Worm (Caenorhabditis elegans): ENCODE data around the gene B0554.1.
A peak's percentile ranks its signal among the peaks of the same experiment; 100 is the strongest.

The B0554.1 gene

DNA sequence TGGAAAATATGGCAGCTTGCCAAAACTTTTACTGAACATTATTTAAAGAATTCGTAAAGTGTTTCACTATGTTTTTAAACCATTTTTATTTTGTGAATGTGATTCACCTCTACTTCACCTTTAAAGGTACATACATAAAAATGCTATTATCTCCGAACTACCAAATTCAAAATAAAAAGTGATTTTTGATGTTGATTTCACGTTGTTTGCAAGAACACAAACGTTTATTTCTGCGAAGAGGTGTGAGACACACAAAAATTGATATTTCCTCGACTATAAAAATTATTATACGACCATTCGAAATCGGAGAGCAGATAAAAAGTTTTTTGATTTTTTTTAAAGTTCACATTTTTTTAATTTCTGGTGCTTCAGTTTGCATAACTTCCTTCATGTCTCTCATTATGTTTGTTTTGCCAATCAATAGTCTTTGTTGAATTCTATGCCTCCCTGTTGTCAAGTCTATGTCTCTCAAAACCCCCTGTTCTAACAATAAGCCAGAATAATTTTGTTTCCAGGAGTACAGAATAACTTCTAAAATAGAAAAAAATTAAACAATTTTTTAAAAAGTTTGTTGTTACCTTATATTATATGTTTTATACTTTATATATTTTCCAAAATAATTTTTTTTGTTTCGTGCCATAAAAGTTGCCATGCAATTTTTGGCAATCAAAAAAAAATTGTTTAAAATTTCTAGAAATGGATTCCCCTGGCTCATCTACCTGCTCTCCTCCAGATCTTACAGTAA lies 12.7 kb downstream of the B0554.1 start, which contains the start of gene nhr-123:
nhr-123 (plus strand) TSS at position 695 of the 745 bp plus-strand sequence.
- no peak for TF ChIP-seq ceh-8 (GFP tag; optimal IDR thresholded peaks at IDR 0.05)
- no peak for TF ChIP-seq efl-1 (optimal IDR thresholded peaks at IDR 0.05)
- TF ChIP-seq efl-1 (GFP tag; optimal IDR thresholded peaks at IDR 0.05 in 1 of 2) = peak in 1 of 2 experiments; percentile 90

- TF ChIP-seq jun-1 (tag; optimal IDR thresholded peaks at IDR 0.05) (no peak), snpc-4 (tag; optimal IDR thresholded peaks at IDR 0.05) (no peak), skn-1 (tag; optimal IDR thresholded peaks at IDR 0.05) (no peak), ceh-63 (GFP tag; optimal IDR thresholded peaks at IDR 0.05) (no peak), unc-86 (tag; optimal IDR thresholded peaks at IDR 0.05) (no peak)
These were observed 15.4 kb downstream of the B0554.1 start, which contains the start of gene nhr-98 for ce11 chrV:453569-453968. TSS of gene nhr-98 (plus strand) at chrV:453869.

ce11 chrV:457839-458238 lies 19.6 kb downstream of the B0554.1 start:
- TF ChIP-seq zag-1 (tag; optimal IDR thresholded peaks at IDR 0.05) = no peak
- no peak for TF ChIP-seq dsc-1 (tag; optimal IDR thresholded peaks at IDR 0.05)
- no peak for TF ChIP-seq ceh-8 (GFP tag; optimal IDR thresholded peaks at IDR 0.05)
- TF ChIP-seq xbp-1 (tag; optimal IDR thresholded peaks at IDR 0.05) = no peak
- no peak for TF ChIP-seq Y116A8C.19 (tag; optimal IDR thresholded peaks at IDR 0.05; ENCODE audit: borderline replicate concordance)
- no peak for TF ChIP-seq grh-1 (GFP tag; IDR thresholded peaks at IDR 0.05)
- no peak for TF ChIP-seq ceh-63 (GFP tag; optimal IDR thresholded peaks at IDR 0.05)
- TF ChIP-seq fkh-4 (tag; optimal IDR thresholded peaks at IDR 0.05; ENCODE audit: borderline replicate concordance) = no peak
- TF ChIP-seq snpc-4 (tag; optimal IDR thresholded peaks at IDR 0.05) = no peak
- TF ChIP-seq F16B12.6 (tag; optimal IDR thresholded peaks at IDR 0.05) = no peak

- TF ChIP-seq vab-15 (tag; optimal IDR thresholded peaks at IDR 0.05) (no peak), nhr-20 (tag; optimal IDR thresholded peaks at IDR 0.05) (peak; percentile 48), lin-35 (GFP tag; optimal IDR thresholded peaks at IDR 0.05) (peak in 1 of 2 experiments; percentile 39), unc-130 (tag; optimal IDR thresholded peaks at IDR 0.05) (no peak), ceh-88 (GFP tag; IDR thresholded peaks at IDR 0.05) (no peak), elt-2 (tag; optimal IDR thresholded peaks at IDR 0.05) (peak; percentile 83), nhr-71 (tag; optimal IDR thresholded peaks at IDR 0.05) (peak; percentile 43), nhr-90 (tag; optimal IDR thresholded peaks at IDR 0.05; ENCODE audit: poor library complexity) (peak; percentile 4), sox-4 (tag; optimal IDR thresholded peaks at IDR 0.05) (no peak)
These were observed 21.3 kb downstream of the B0554.1 start, which contains the start of gene nhr-203 for ce11 chrV:459464-459863. TSS of gene nhr-203 (plus strand) at chrV:459795.

DNA sequence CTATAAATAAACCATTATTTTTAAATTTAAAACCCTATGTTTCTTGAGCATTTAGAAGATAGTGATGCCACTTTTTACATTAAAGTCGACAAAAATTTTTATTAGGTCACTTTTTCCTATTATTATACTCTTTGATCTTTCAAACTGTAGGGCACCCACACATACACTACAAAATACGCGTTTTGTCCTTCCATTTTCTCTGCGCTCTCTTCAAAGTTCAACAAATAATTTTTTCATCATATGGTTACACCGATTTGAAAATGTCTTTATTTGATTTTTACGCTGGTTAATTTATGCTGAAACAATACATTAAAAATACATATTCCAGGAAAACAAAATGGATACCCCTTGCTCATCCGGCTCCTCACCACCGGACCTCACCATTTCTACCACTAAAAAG lies 24.1 kb downstream of the B0554.1 start, which contains the start of gene nhr-202:
nhr-202 (plus strand) TSS at position 326 of the 400 bp plus-strand sequence.
- TF ChIP-seq lsy-2 (tag; optimal IDR thresholded peaks at IDR 0.05) = peak in 1 of 2 experiments; percentile 5
- TF ChIP-seq unc-62 (GFP tag; optimal IDR thresholded peaks at IDR 0.05) = no peak
- peak; percentile 29 for TF ChIP-seq snu-23 (GFP tag; optimal IDR thresholded peaks at IDR 0.05)
- TF ChIP-seq mep-1 (tag; optimal IDR thresholded peaks at IDR 0.05) = peak; percentile 25
- no peak for TF ChIP-seq ceh-63 (GFP tag; optimal IDR thresholded peaks at IDR 0.05)
- TF ChIP-seq nhr-237 (tag; optimal IDR thresholded peaks at IDR 0.05) = no peak
- TF ChIP-seq C04F5.9 (tag; optimal IDR thresholded peaks at IDR 0.05) = no peak
- peak; percentile 24 for TF ChIP-seq elt-2 (tag; optimal IDR thresholded peaks at IDR 0.05)
- no peak for TF ChIP-seq ets-5 (GFP tag; IDR thresholded peaks at IDR 0.05)
- peak in 1 of 2 experiments; percentile 11 for TF ChIP-seq lin-35 (GFP tag; optimal IDR thresholded peaks at IDR 0.05)
- TF ChIP-seq efl-3 (GFP tag; optimal IDR thresholded peaks at IDR 0.05) = no peak
- no peak for TF ChIP-seq jun-1 (tag; optimal IDR thresholded peaks at IDR 0.05)
- TF ChIP-seq mab-9 (GFP tag; IDR thresholded peaks at IDR 0.05) = no peak
- no peak for TF ChIP-seq sox-4 (tag; optimal IDR thresholded peaks at IDR 0.05)
- no peak for TF ChIP-seq nhr-47 (tag; optimal IDR thresholded peaks at IDR 0.05)
- no peak for TF ChIP-seq efl-1 (optimal IDR thresholded peaks at IDR 0.05)
- TF ChIP-seq efl-1 (GFP tag; optimal IDR thresholded peaks at IDR 0.05 in 1 of 2) = peak in 1 of 2 experiments; percentile 8
- TF ChIP-seq egl-27 (tag; optimal IDR thresholded peaks at IDR 0.05) = no peak
- peak; percentile 70 for TF ChIP-seq nhr-85 (tag)
- TF ChIP-seq zip-4 (GFP tag; optimal IDR thresholded peaks at IDR 0.05) = no peak
- no peak for TF ChIP-seq lin-14 (GFP tag; optimal IDR thresholded peaks at IDR 0.05)
- TF ChIP-seq nhr-19 (GFP tag; conservative IDR thresholded peaks at IDR 0.05) = no peak
- no peak for TF ChIP-seq vab-15 (tag; optimal IDR thresholded peaks at IDR 0.05)
- TF ChIP-seq nhr-20 (tag; optimal IDR thresholded peaks at IDR 0.05) = peak; percentile 66
- peak; percentile 39 for TF ChIP-seq nhr-71 (tag; optimal IDR thresholded peaks at IDR 0.05)
- TF ChIP-seq fkh-10 (GFP tag; optimal IDR thresholded peaks at IDR 0.05) = no peak
- no peak for TF ChIP-seq zag-1 (tag; optimal IDR thresholded peaks at IDR 0.05)
- TF ChIP-seq ama-1 (optimal IDR thresholded peaks at IDR 0.05) = no peak
- no peak for TF ChIP-seq hlh-17 (GFP tag; optimal IDR thresholded peaks at IDR 0.05; ENCODE audit: borderline replicate concordance)
